Worm (Caenorhabditis elegans) whole organism, L2 larva: Measurements from ENCODE around the gene Y75B12B.1.

ENCODE experiments used
- Y55F3AM.14 ChIP-seq: fragments of 200-800 bp; sonication (Bioruptor generic); optimal IDR thresholded peaks from 2 replicates; lab custom pipeline; 2018; ENCODE audit warnings: mild to moderate bottlenecking, missing genetic modification characterization, missing compliant biosample characterization
- ZK546.5 ChIP-seq: sonication (generic microtip); optimal IDR thresholded peaks from 2 replicates; lab custom pipeline; 2017; ENCODE audit warnings: missing biosample characterization, missing genetic modification characterization
- aly-2 ChIP-seq: fragments of 150-350 bp; optimal IDR thresholded peaks from 2 replicates; lab custom pipeline; 2014; ENCODE audit warnings: missing biosample characterization, missing genetic modification characterization
- ama-1 ChIP-seq: fragments of 150-350 bp; optimal IDR thresholded peaks from 2 replicates; lab custom pipeline; 2018; ENCODE audit warnings: inconsistent platforms
- ceh-16 ChIP-seq: fragments of 150-350 bp; optimal IDR thresholded peaks from 2 replicates; lab custom pipeline; 2014; ENCODE audit warnings: missing biosample characterization, missing genetic modification characterization
- ceh-82 ChIP-seq: fragments of 150-350 bp; optimal IDR thresholded peaks from 2 replicates; lab custom pipeline; 2014; ENCODE audit warnings: missing biosample characterization, missing genetic modification characterization
- crh-2 ChIP-seq: sonication (generic microtip); optimal IDR thresholded peaks from 2 replicates; lab custom pipeline; 2017; ENCODE audit warnings: missing biosample characterization, missing genetic modification characterization
- egl-27 ChIP-seq: sonication (generic microtip); optimal IDR thresholded peaks from 3 replicates; lab custom pipeline; 2017; ENCODE audit warnings: missing biosample characterization, missing genetic modification reagents, missing genetic modification characterization
- elt-1 ChIP-seq: fragments of 150-350 bp; optimal IDR thresholded peaks from 2 replicates; lab custom pipeline; 2014; ENCODE audit warnings: missing biosample characterization, missing genetic modification characterization
- fos-1 ChIP-seq: fragments of 150-350 bp; optimal IDR thresholded peaks from 2 replicates; lab custom pipeline; 2014; ENCODE audit warnings: missing biosample characterization, missing genetic modification characterization
- gmeb-1 ChIP-seq: fragments of 150-350 bp; optimal IDR thresholded peaks from 2 replicates; lab custom pipeline; 2014; ENCODE audit warnings: missing biosample characterization, missing genetic modification characterization
- lin-11 ChIP-seq: fragments of 150-350 bp; sonication (generic microtip); optimal IDR thresholded peaks from 2 replicates; lab custom pipeline; 2014; ENCODE audit warnings: missing biosample characterization, missing genetic modification characterization, inconsistent platforms, mixed read lengths
- lsy-2 ChIP-seq, 2 experiments: fragments of 150-350 bp in 1 of 2; sonication (generic microtip) in 1 of 2; optimal IDR thresholded peaks; 2 replicates each; lab custom pipeline; 2014 to 2017; ENCODE audit warnings: missing biosample characterization in 2 of 2, missing genetic modification characterization in 2 of 2
- mab-5 ChIP-seq: fragments of 150-350 bp; optimal IDR thresholded peaks from 2 replicates; lab custom pipeline; 2014; ENCODE audit warnings: missing biosample characterization, missing genetic modification characterization
- mbf-1 ChIP-seq: sonication (generic microtip); optimal IDR thresholded peaks from 2 replicates; lab custom pipeline; 2017; ENCODE audit warnings: missing biosample characterization, missing genetic modification characterization
- nhr-10 ChIP-seq: sonication (generic microtip); optimal IDR thresholded peaks from 2 replicates; lab custom pipeline; 2017; ENCODE audit warnings: missing biosample characterization, missing genetic modification characterization
- nhr-11 ChIP-seq: fragments of 150-350 bp; optimal IDR thresholded peaks from 2 replicates; lab custom pipeline; 2014; ENCODE audit warnings: missing biosample characterization, missing genetic modification characterization
- nhr-12 ChIP-seq: fragments of 150-350 bp; optimal IDR thresholded peaks from 2 replicates; lab custom pipeline; 2014; ENCODE audit warnings: missing biosample characterization, missing genetic modification characterization
- nhr-129 ChIP-seq: fragments of 150-350 bp; optimal IDR thresholded peaks from 2 replicates; lab custom pipeline; 2014; ENCODE audit warnings: missing biosample characterization, missing genetic modification characterization
- nhr-21 ChIP-seq: fragments of 150-350 bp; optimal IDR thresholded peaks from 2 replicates; lab custom pipeline; 2014; ENCODE audit warnings: missing biosample characterization, missing genetic modification characterization
- nhr-23 ChIP-seq: fragments of 150-350 bp; optimal IDR thresholded peaks from 2 replicates; lab custom pipeline; 2014; ENCODE audit warnings: missing biosample characterization, missing genetic modification reagents, missing genetic modification characterization
- nhr-77 ChIP-seq: fragments of 150-350 bp; optimal IDR thresholded peaks from 2 replicates; lab custom pipeline; 2014; ENCODE audit warnings: missing biosample characterization, missing genetic modification characterization
- sem-4 ChIP-seq: fragments of 150-350 bp; optimal IDR thresholded peaks from 2 replicates; lab custom pipeline; 2014; ENCODE audit warnings: missing biosample characterization, missing genetic modification reagents, missing genetic modification characterization
- skn-1 ChIP-seq: sonication (generic microtip); optimal IDR thresholded peaks from 2 replicates; lab custom pipeline; 2017; ENCODE audit warnings: missing biosample characterization, missing genetic modification characterization
- sma-3 ChIP-seq: sonication (generic microtip); optimal IDR thresholded peaks from 2 replicates; lab custom pipeline; 2016; ENCODE audit warnings: missing genetic modification reagents, missing genetic modification characterization, missing compliant biosample characterization
- snpc-4 ChIP-seq: fragments of 150-350 bp; optimal IDR thresholded peaks from 2 replicates; lab custom pipeline; 2014; ENCODE audit warnings: missing biosample characterization, missing genetic modification characterization
- unc-55 ChIP-seq: fragments of 150-350 bp; sonication (generic microtip); optimal IDR thresholded peaks from 3 replicates; lab custom pipeline; 2014; ENCODE audit warnings: missing biosample characterization, missing genetic modification reagents, missing genetic modification characterization
- zag-1 ChIP-seq: fragments of 150-350 bp; optimal IDR thresholded peaks from 2 replicates; lab custom pipeline; 2014; ENCODE audit warnings: missing biosample characterization, missing genetic modification characterization
- ztf-11 ChIP-seq: sonication (generic microtip); optimal IDR thresholded peaks from 2 replicates; lab custom pipeline; 2017; ENCODE audit warnings: missing biosample characterization, missing genetic modification characterization
- ztf-4 ChIP-seq: fragments of 150-350 bp; optimal IDR thresholded peaks from 2 replicates; lab custom pipeline; 2014; ENCODE audit warnings: missing biosample characterization, missing genetic modification characterization

The Y75B12B.1 gene

ce11 chrV:15153277-15153676 is 31.2 kb upstream of the Y75B12B.1 start, which contains the start of gene srh-55:
Gene srh-55 (plus strand): TSS chrV:15153577.
- TF ChIP-seq nhr-21 (no peak), lsy-2 (tag; optimal IDR thresholded peaks at IDR 0.05; lab: Kevin White, UChicago) (no peak), snpc-4 (no peak), mab-5 (no peak), ztf-11 (tag; lab: Kevin White, UChicago) (no peak), ceh-82 (tag; lab: Kevin White, UChicago) (no peak)

- TF ChIP-seq ceh-16 (tag; lab: Kevin White, UChicago) = no peak
- peak; percentile 22 for TF ChIP-seq sma-3 (GFP tag; lab: Kevin White, UChicago)
- peak; percentile 8 for TF ChIP-seq fos-1 (tag; lab: Kevin White, UChicago)
Observed at ce11 chrV:15156504-15156903, 28.0 kb upstream of the Y75B12B.1 start.

- TF ChIP-seq gmeb-1 (tag; lab: Kevin White, UChicago) = no peak
- no peak for TF ChIP-seq mbf-1 (tag; lab: Kevin White, UChicago)
- no peak for TF ChIP-seq nhr-10 (tag; lab: Kevin White, UChicago)
- no peak for TF ChIP-seq unc-55 (GFP tag; lab: Kevin White, UChicago)
- TF ChIP-seq crh-2 (tag; lab: Kevin White, UChicago) = no peak
- no peak for TF ChIP-seq nhr-23
- no peak for TF ChIP-seq aly-2 (tag; lab: Kevin White, UChicago)
- TF ChIP-seq nhr-12 = no peak
- TF ChIP-seq ZK546.5 (tag; lab: Kevin White, UChicago) = no peak
Observed at ce11 chrV:15158691-15159090, 25.8 kb upstream of the Y75B12B.1 start, which contains the start of gene str-45. Gene str-45 (plus strand): TSS chrV:15158991.

ce11 chrV:15162697-15163096 is 21.8 kb upstream of the Y75B12B.1 start, which contains the start of gene srz-11:
Gene srz-11 (plus strand): TSS chrV:15163082.
- TF ChIP-seq ztf-4 = no peak
- no peak for TF ChIP-seq egl-27
- no peak for TF ChIP-seq ZK546.5 (tag; lab: Kevin White, UChicago)
- TF ChIP-seq nhr-77 (tag; lab: Kevin White, UChicago) = no peak
- no peak for TF ChIP-seq nhr-21
- TF ChIP-seq nhr-11 (tag; lab: Kevin White, UChicago) = no peak

ce11 chrV:15168018-15168417 is 16.5 kb upstream of the Y75B12B.1 start:
- peak; percentile 13 for TF ChIP-seq nhr-129 (tag; lab: Kevin White, UChicago)
- TF ChIP-seq, all 48 proteins: peak for 1; not testable (repeated sequence) for 47

ce11 chrV:15175459-15175858 is 9.0 kb upstream of the Y75B12B.1 start, which contains the start of gene clec-47:
Gene clec-47 (plus strand): TSS chrV:15175759.
- TF ChIP-seq ama-1 (lab: Kevin White, UChicago) (no peak), ceh-16 (tag; lab: Kevin White, UChicago) (no peak), skn-1 (no peak), fos-1 (tag; lab: Kevin White, UChicago) (no peak), unc-55 (GFP tag; lab: Kevin White, UChicago) (no peak), mbf-1 (tag; lab: Kevin White, UChicago) (no peak), lin-11 (tag; lab: Kevin White, UChicago) (no peak), Y55F3AM.14 (no peak)

ce11 chrV:15179757-15180156 is 4.7 kb upstream of the Y75B12B.1 start, which contains the start of gene T09F5.10:
Gene T09F5.10 (plus strand): TSS chrV:15180057.
- TF ChIP-seq nhr-11 (tag; lab: Kevin White, UChicago) (no peak), ztf-4 (no peak), elt-1 (tag; lab: Kevin White, UChicago) (no peak), crh-2 (tag; lab: Kevin White, UChicago) (no peak), lsy-2 (tag; optimal IDR thresholded peaks at IDR 0.05; lab: Kevin White, UChicago) (no peak), nhr-77 (tag; lab: Kevin White, UChicago) (no peak), nhr-21 (no peak), zag-1 (tag; lab: Kevin White, UChicago) (no peak), sem-4 (tag; lab: Kevin White, UChicago) (no peak), unc-55 (GFP tag; lab: Kevin White, UChicago) (no peak)
